Fruit fly (Drosophila melanogaster) S2 (cell line): ENCODE results near the gene Mical.

ENCODE experiments used
- CG8478 ChIP-seq: fragments of >200 bp; optimal IDR thresholded peaks from 2 replicates; lab custom pipeline; 2018
- CTCF ChIP-seq, 2 experiments: fragments of >200 bp; optimal IDR thresholded peaks; 2 replicates each; lab custom pipeline; 2018

DNA sequence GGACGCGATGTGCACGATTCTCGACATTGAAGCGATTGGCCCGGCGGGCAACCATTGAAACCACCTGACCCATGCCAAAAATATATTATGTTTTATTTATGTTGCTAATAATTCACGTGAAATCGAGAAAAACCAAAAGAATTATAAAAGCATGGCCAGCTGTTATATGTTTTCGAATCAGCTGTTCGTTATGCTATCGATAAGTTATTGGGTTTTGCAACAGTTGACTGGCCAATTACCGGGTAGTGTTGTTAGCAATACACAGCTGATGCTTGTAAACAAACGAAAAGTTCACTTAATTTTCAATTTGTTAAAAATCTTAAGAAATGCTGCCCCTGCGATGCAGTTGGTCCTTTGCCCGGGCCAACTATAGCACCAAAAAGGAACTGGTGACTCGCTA is 2.6 kb upstream of the Mical start, which contains the start of the genes CG11722 and mtTFB2:
- TF ChIP-seq CG8478 (lab: Kevin White, UChicago) (no peak), CTCF (optimal IDR thresholded peaks at IDR 0.05; lab: Kevin White, UChicago) (no peak)
